Worm (Caenorhabditis elegans): ENCODE measurements around the gene Y38H8A.1.

Gene Y38H8A.1

ce11 chrIV:13450740-13451139 lies 31.8 kb upstream of the Y38H8A.1 start (continued):
- TF ChIP-seq ztf-3 (GFP tag; optimal IDR thresholded peaks at IDR 0.05): no peak
- TF ChIP-seq egrh-3 (GFP tag; IDR thresholded peaks at IDR 0.05): no peak
- no peak for TF ChIP-seq die-1 (tag; optimal IDR thresholded peaks at IDR 0.05)
- no peak for TF ChIP-seq ceh-79 (tag; optimal IDR thresholded peaks at IDR 0.05)
- no peak for TF ChIP-seq somi-1 (GFP tag; optimal IDR thresholded peaks at IDR 0.05)
- no peak for TF ChIP-seq bed-2 (GFP tag; IDR thresholded peaks at IDR 0.05)
- no peak for TF ChIP-seq unc-62 (GFP tag; optimal IDR thresholded peaks at IDR 0.05)
- TF ChIP-seq snpc-4 (GFP tag; optimal IDR thresholded peaks at IDR 0.05): no peak
- peak in 1 of 4 experiments; percentile 22 for TF ChIP-seq snpc-4 (tag; optimal IDR thresholded peaks at IDR 0.05)
- no peak for TF ChIP-seq F10E7.11 (tag; optimal IDR thresholded peaks at IDR 0.05)
- no peak for TF ChIP-seq mcd-1 (GFP tag; IDR thresholded peaks at IDR 0.05)
- no peak for TF ChIP-seq dpff-1 (tag; optimal IDR thresholded peaks at IDR 0.05)
- TF ChIP-seq Y56A3A.18 (GFP tag; IDR thresholded peaks at IDR 0.05): no peak
- no peak for TF ChIP-seq egl-18 (GFP tag; IDR thresholded peaks at IDR 0.05)
- no peak for TF ChIP-seq ets-4 (GFP tag; optimal IDR thresholded peaks at IDR 0.05)
- TF ChIP-seq let-526 (GFP tag; IDR thresholded peaks at IDR 0.05): no peak
- TF ChIP-seq mes-4 (tag; optimal IDR thresholded peaks at IDR 0.05): no peak
- no peak for TF ChIP-seq ceh-40 (GFP tag; IDR thresholded peaks at IDR 0.05)
- TF ChIP-seq ceh-27 (GFP tag; optimal IDR thresholded peaks at IDR 0.05): no peak
- no peak for TF ChIP-seq ccch-3 (GFP tag; optimal IDR thresholded peaks at IDR 0.05)
- no peak for TF ChIP-seq B0261.1 (tag; optimal IDR thresholded peaks at IDR 0.05)
- TF ChIP-seq C06A6.2 (GFP tag; conservative IDR thresholded peaks at IDR 0.05): no peak
- TF ChIP-seq F33H1.4 (GFP tag; IDR thresholded peaks at IDR 0.05): peak; percentile 42
- no peak for TF ChIP-seq hrde-1 (tag; optimal IDR thresholded peaks at IDR 0.05; ENCODE audit: borderline replicate concordance)
- no peak for TF ChIP-seq Y53F4B.3 (GFP tag; IDR thresholded peaks at IDR 0.05)
- TF ChIP-seq K11D2.4 (GFP tag; IDR thresholded peaks at IDR 0.05): no peak
- TF ChIP-seq B0019.2 (GFP tag; conservative IDR thresholded peaks at IDR 0.05): no peak
- TF ChIP-seq lin-35 (GFP tag; optimal IDR thresholded peaks at IDR 0.05): no peak
- TF ChIP-seq mel-28 (tag; optimal IDR thresholded peaks at IDR 0.05; ENCODE audit: borderline replicate concordance): no peak
- TF ChIP-seq xnd-1 (tag; optimal IDR thresholded peaks at IDR 0.05): peak; percentile 67
- no peak for TF ChIP-seq tbx-9 (tag; optimal IDR thresholded peaks at IDR 0.05; ENCODE audit: borderline replicate concordance)
- no peak for TF ChIP-seq lin-40 (tag; optimal IDR thresholded peaks at IDR 0.05)
- peak; percentile 71 for TF ChIP-seq madf-6 (GFP tag; IDR thresholded peaks at IDR 0.05)
- TF ChIP-seq lir-1 (GFP tag; conservative IDR thresholded peaks at IDR 0.05): no peak
- TF ChIP-seq F49E8.2 (tag; optimal IDR thresholded peaks at IDR 0.05; ENCODE audit: insufficient read depth): no peak
- TF ChIP-seq hlh-12 (tag; optimal IDR thresholded peaks at IDR 0.05): no peak
- TF ChIP-seq ceh-100 (GFP tag; IDR thresholded peaks at IDR 0.05): no peak
- TF ChIP-seq him-1 (tag; optimal IDR thresholded peaks at IDR 0.05): peak; percentile 32
- 0 out of 2 replicates have a peak, but pooled peaks have one; percentile 38 for TF ChIP-seq madf-8 (GFP tag; conservative IDR thresholded peaks at IDR 0.05)
- TF ChIP-seq zim-3 (tag; optimal IDR thresholded peaks at IDR 0.05): no peak
- TF ChIP-seq B0336.3 (GFP tag; IDR thresholded peaks at IDR 0.05): no peak
- TF ChIP-seq atf-7 (tag; optimal IDR thresholded peaks at IDR 0.05): no peak
- no peak for TF ChIP-seq tbp1 (GFP tag; optimal IDR thresholded peaks at IDR 0.05)
- no peak for TF ChIP-seq ztf-28 (GFP tag; IDR thresholded peaks at IDR 0.05)
- no peak for TF ChIP-seq F57C9.4 (tag; optimal IDR thresholded peaks at IDR 0.05)
- TF ChIP-seq T26A5.8 (tag; optimal IDR thresholded peaks at IDR 0.05): no peak
